Fruit fly (Drosophila melanogaster) whole organism, embryonic: ENCODE data around the gene bsf.
A peak's percentile ranks its signal among the peaks of the same experiment; 100 is the strongest.

Source experiments
- Bteb2 ChIP-seq: fragments of 200-800 bp; sonication (Bioruptor generic); optimal IDR thresholded peaks from 2 replicates; lab custom pipeline; 2016; ENCODE audit warnings: missing biosample characterization, missing genetic modification characterization
- C15 ChIP-seq: fragments of 200-800 bp; sonication (Bioruptor generic); IDR thresholded peaks from 3 replicates; pipeline ENCODE4 v1.3.6; 2022; ENCODE audit warnings: missing biosample characterization, missing genetic modification characterization
- CG10274 ChIP-seq: fragments of 200-800 bp; sonication (Bioruptor generic); optimal IDR thresholded peaks from 3 replicates; lab custom pipeline; 2017; ENCODE audit warnings: missing biosample characterization, mild to moderate bottlenecking, missing genetic modification characterization
- CG11695 ChIP-seq: fragments of 200-800 bp; sonication (Bioruptor generic); IDR thresholded peaks from 3 replicates; pipeline ENCODE4 v1.3.6; 2022; ENCODE audit warnings: missing biosample characterization, missing genetic modification characterization
- CG15269 ChIP-seq: fragments of 200-800 bp; sonication (Bioruptor generic); optimal IDR thresholded peaks from 2 replicates; lab custom pipeline; 2018; ENCODE audit warnings: missing biosample characterization, mild to moderate bottlenecking, missing genetic modification characterization, moderate library complexity
- CG15514 ChIP-seq: fragments of 200-800 bp; sonication (Bioruptor generic); optimal IDR thresholded peaks from 3 replicates; lab custom pipeline; 2017; ENCODE audit warnings: missing biosample characterization, missing genetic modification characterization, mild to moderate bottlenecking, moderate library complexity, missing genetic modification reagents
- CG15696 ChIP-seq: fragments of 200-800 bp; sonication (Bioruptor generic); optimal IDR thresholded peaks from 2 replicates; lab custom pipeline; 2019; ENCODE audit warnings: missing biosample characterization, mild to moderate bottlenecking, missing genetic modification characterization, moderate library complexity
- CG1603 ChIP-seq: fragments of 200-800 bp; sonication (Bioruptor generic); optimal IDR thresholded peaks from 2 replicates; lab custom pipeline; 2019; ENCODE audit warnings: missing biosample characterization, mild to moderate bottlenecking, missing genetic modification characterization, moderate library complexity
- CG17361 ChIP-seq: fragments of 200-800 bp; sonication (Bioruptor generic); IDR thresholded peaks from 3 replicates; pipeline ENCODE4 v1.3.6; 2022; ENCODE audit warnings: missing biosample characterization, missing genetic modification characterization
- CG17568 ChIP-seq: fragments of 200-800 bp; sonication (Bioruptor generic); optimal IDR thresholded peaks from 2 replicates; lab custom pipeline; 2018; ENCODE audit warnings: missing biosample characterization, mild to moderate bottlenecking, missing genetic modification characterization, moderate library complexity
- CG18599 ChIP-seq: fragments of 200-800 bp; sonication (Bioruptor generic); optimal IDR thresholded peaks from 3 replicates; lab custom pipeline; 2017; ENCODE audit warnings: missing biosample characterization, missing genetic modification characterization, mild to moderate bottlenecking, moderate library complexity, missing genetic modification reagents
- CG2678 ChIP-seq: fragments of 200-800 bp; sonication (Bioruptor generic); optimal IDR thresholded peaks from 3 replicates; lab custom pipeline; 2019; ENCODE audit warnings: missing biosample characterization, mild to moderate bottlenecking, missing genetic modification characterization, moderate library complexity
- CG3281 ChIP-seq: fragments of 200-800 bp; sonication (Bioruptor generic); optimal IDR thresholded peaks from 3 replicates; lab custom pipeline; 2017; ENCODE audit warnings: missing biosample characterization, mild to moderate bottlenecking, missing genetic modification characterization
- CG6683 ChIP-seq: fragments of 200-800 bp; sonication (Bioruptor generic); optimal IDR thresholded peaks from 2 replicates; lab custom pipeline; 2017; ENCODE audit warnings: missing biosample characterization, mild to moderate bottlenecking, missing genetic modification characterization, missing genetic modification reagents
- CG7556 ChIP-seq: fragments of 200-800 bp; sonication (Bioruptor generic); optimal IDR thresholded peaks from 2 replicates; lab custom pipeline; 2017; ENCODE audit warnings: missing biosample characterization, mild to moderate bottlenecking, missing genetic modification characterization
- CG7839 ChIP-seq: fragments of 200-800 bp; sonication (Bioruptor generic); optimal IDR thresholded peaks from 3 replicates; lab custom pipeline; 2018; ENCODE audit warnings: missing biosample characterization, mild to moderate bottlenecking, missing genetic modification characterization, moderate library complexity
- Camta ChIP-seq: fragments of 200-800 bp; sonication (Bioruptor generic); optimal IDR thresholded peaks from 2 replicates; lab custom pipeline; 2016; ENCODE audit warnings: missing biosample characterization, missing genetic modification characterization
- E2f1 ChIP-seq: fragments of 200-800 bp; sonication (Bioruptor generic); IDR thresholded peaks from 2 replicates; pipeline ENCODE4 v1.3.6; 2022; ENCODE audit warnings: missing biosample characterization, missing genetic modification characterization
- Elba2 ChIP-seq: fragments of 200-800 bp; sonication (Bioruptor generic); optimal IDR thresholded peaks from 3 replicates; lab custom pipeline; 2016; ENCODE audit warnings: missing biosample characterization, missing genetic modification characterization
- Ets65A ChIP-seq: fragments of 200-800 bp; sonication (Bioruptor generic); peaks from one replicate; lab custom pipeline; 2016; ENCODE audit warnings: missing biosample characterization, missing genetic modification characterization
- Fer3 ChIP-seq: fragments of 200-800 bp; sonication (Bioruptor generic); optimal IDR thresholded peaks from 2 replicates; lab custom pipeline; 2018; ENCODE audit warnings: missing biosample characterization, mild to moderate bottlenecking, missing genetic modification characterization, moderate library complexity
- HLH54F ChIP-seq: fragments of 200-800 bp; sonication (Bioruptor generic); optimal IDR thresholded peaks from 3 replicates; lab custom pipeline; 2016; ENCODE audit warnings: missing biosample characterization, missing genetic modification characterization
- Hmr ChIP-seq: fragments of 200-800 bp; sonication (Bioruptor generic); optimal IDR thresholded peaks from 3 replicates; lab custom pipeline; 2017; ENCODE audit warnings: mild to moderate bottlenecking, missing biosample characterization, missing genetic modification reagents, missing genetic modification characterization
- Jarid2 ChIP-seq: fragments of 200-800 bp; sonication (Bioruptor generic); optimal IDR thresholded peaks from 3 replicates; lab custom pipeline; 2017; ENCODE audit warnings: mild to moderate bottlenecking, missing biosample characterization, missing genetic modification reagents, missing genetic modification characterization
- Oaz ChIP-seq: fragments of 200-800 bp; sonication (Bioruptor generic); IDR thresholded peaks from 2 replicates; pipeline ENCODE4 v1.3.6; 2022; ENCODE audit warnings: missing biosample characterization, missing genetic modification characterization
- PHDP ChIP-seq: fragments of 200-800 bp; sonication (Bioruptor generic); optimal IDR thresholded peaks from 3 replicates; lab custom pipeline; 2018; ENCODE audit warnings: missing biosample characterization, mild to moderate bottlenecking, missing genetic modification characterization, moderate library complexity
- Ssrp ChIP-seq: fragments of 200-800 bp; sonication (Bioruptor generic); optimal IDR thresholded peaks from 2 replicates; lab custom pipeline; 2018; ENCODE audit warnings: missing biosample characterization, mild to moderate bottlenecking, missing genetic modification characterization, moderate library complexity
- Vsx1 ChIP-seq: fragments of 200-800 bp; sonication (Bioruptor generic); optimal IDR thresholded peaks from 2 replicates; lab custom pipeline; 2017; ENCODE audit warnings: missing biosample characterization, mild to moderate bottlenecking, missing genetic modification characterization, missing genetic modification reagents
- br ChIP-seq: fragments of >200 bp; optimal IDR thresholded peaks from 2 replicates; lab custom pipeline; 2017
- caup ChIP-seq: fragments of 200-800 bp; sonication (Bioruptor generic); optimal IDR thresholded peaks from 3 replicates; lab custom pipeline; 2017; ENCODE audit warnings: missing biosample characterization, mild to moderate bottlenecking, missing genetic modification characterization, moderate library complexity; ENCODE audit not compliant: severe bottlenecking
- chinmo ChIP-seq: fragments of 200-800 bp; sonication (Bioruptor generic); IDR thresholded peaks from 4 replicates; pipeline ENCODE4 v1.3.6; 2022; ENCODE audit warnings: missing biosample characterization, missing genetic modification characterization; ENCODE audit not compliant: partially characterized antibody
- crol ChIP-seq: fragments of 200-800 bp; sonication (Bioruptor generic); IDR thresholded peaks from 2 replicates; pipeline ENCODE4 v1.3.6; 2022; ENCODE audit warnings: missing biosample characterization, missing genetic modification characterization
- dpn ChIP-seq, 2 experiments: fragments of 200-800 bp; sonication (Bioruptor generic); optimal IDR thresholded peaks; 3 replicates each; lab custom pipeline; 2016; ENCODE audit warnings: missing biosample characterization in 2 of 2, missing genetic modification characterization in 2 of 2
- eve ChIP-seq, 2 experiments: fragments of >200 bp; optimal IDR thresholded peaks; 2 replicates each; lab custom pipeline; 2017; ENCODE audit warnings: missing biosample characterization in 2 of 2, missing genetic modification characterization in 2 of 2
- fd3F ChIP-seq: fragments of 200-800 bp; sonication (Bioruptor generic); optimal IDR thresholded peaks from 2 replicates; lab custom pipeline; 2018; ENCODE audit warnings: missing biosample characterization, mild to moderate bottlenecking, missing genetic modification characterization, moderate library complexity
- gcm ChIP-seq: fragments of 200-800 bp; sonication (Bioruptor generic); optimal IDR thresholded peaks from 2 replicates; lab custom pipeline; 2019; ENCODE audit warnings: missing biosample characterization, mild to moderate bottlenecking, missing genetic modification characterization, moderate library complexity
- grn ChIP-seq: fragments of 200-800 bp; sonication (Bioruptor generic); optimal IDR thresholded peaks from 3 replicates; lab custom pipeline; 2017; ENCODE audit warnings: missing biosample characterization, missing genetic modification characterization
- jumu ChIP-seq: fragments of 200-800 bp; sonication (Bioruptor generic); optimal IDR thresholded peaks from 3 replicates; lab custom pipeline; 2016; ENCODE audit warnings: missing biosample characterization, missing genetic modification characterization
- lab ChIP-seq: fragments of 200-800 bp; sonication (Bioruptor generic); optimal IDR thresholded peaks from 3 replicates; lab custom pipeline; 2017; ENCODE audit warnings: missing biosample characterization, missing genetic modification characterization, mild to moderate bottlenecking, moderate library complexity, missing genetic modification reagents
- oc ChIP-seq: fragments of 200-800 bp; sonication (Bioruptor generic); optimal IDR thresholded peaks from 2 replicates; lab custom pipeline; 2018; ENCODE audit warnings: missing biosample characterization, mild to moderate bottlenecking, missing genetic modification characterization, moderate library complexity
- phol ChIP-seq: fragments of 200-800 bp; sonication (Bioruptor generic); optimal IDR thresholded peaks from 3 replicates; lab custom pipeline; 2018; ENCODE audit warnings: missing biosample characterization, mild to moderate bottlenecking, missing genetic modification characterization, moderate library complexity
- sens ChIP-seq: fragments of 200-800 bp; sonication (Bioruptor generic); peaks from one replicate; lab custom pipeline; 2016; ENCODE audit warnings: missing biosample characterization, missing genetic modification characterization
- seq ChIP-seq: fragments of 200-800 bp; sonication (Bioruptor generic); IDR thresholded peaks from 2 replicates; pipeline ENCODE4 v1.3.6; 2022; ENCODE audit warnings: missing biosample characterization, missing genetic modification characterization
- tio ChIP-seq: fragments of 200-800 bp; sonication (Bioruptor generic); optimal IDR thresholded peaks from 2 replicates; lab custom pipeline; 2017; ENCODE audit warnings: missing biosample characterization, missing genetic modification characterization, inconsistent platforms
- tll ChIP-seq, 2 experiments: fragments of 200-800 bp in 1 of 2; fragments of >200 bp in 1 of 2; sonication (Bioruptor generic) in 1 of 2; optimal IDR thresholded peaks; 2 replicates each; lab custom pipeline; 2017 to 2019; ENCODE audit warnings: missing biosample characterization in 2 of 2, missing genetic modification characterization in 2 of 2, mild to moderate bottlenecking in 1 of 2, moderate library complexity in 1 of 2
- unpg ChIP-seq: fragments of 200-800 bp; sonication (Bioruptor generic); optimal IDR thresholded peaks from 3 replicates; lab custom pipeline; 2018; ENCODE audit warnings: missing biosample characterization, mild to moderate bottlenecking, missing genetic modification characterization, moderate library complexity
- zfh2 ChIP-seq: fragments of 200-800 bp; sonication (Bioruptor generic); optimal IDR thresholded peaks from 2 replicates; lab custom pipeline; 2016; ENCODE audit warnings: missing biosample characterization, missing genetic modification characterization

bsf gene

dm6 chr2L:18482170-18482569 is 27.8 kb upstream of the bsf start (continued):
- TF ChIP-seq CG17361 (peak; percentile 54; the same call in 2 of the 3 replicates), Ssrp (tag; lab: Kevin White, UChicago) (peak; percentile 34), phol (tag; lab: Kevin White, UChicago) (peak; percentile 55), E2f1 (GFP tag; lab: Robert Waterston, UW) (no peak), grn (no peak), tio (GFP tag; lab: Kevin White, UChicago) (no peak), tll (GFP tag; optimal IDR thresholded peaks at IDR 0.05; lab: Kevin White, UChicago) (no peak), jumu (GFP tag; lab: Kevin White, UChicago) (no peak), eve (GFP tag; optimal IDR thresholded peaks at IDR 0.05; lab: Kevin White, UChicago) (no peak)

DNA sequence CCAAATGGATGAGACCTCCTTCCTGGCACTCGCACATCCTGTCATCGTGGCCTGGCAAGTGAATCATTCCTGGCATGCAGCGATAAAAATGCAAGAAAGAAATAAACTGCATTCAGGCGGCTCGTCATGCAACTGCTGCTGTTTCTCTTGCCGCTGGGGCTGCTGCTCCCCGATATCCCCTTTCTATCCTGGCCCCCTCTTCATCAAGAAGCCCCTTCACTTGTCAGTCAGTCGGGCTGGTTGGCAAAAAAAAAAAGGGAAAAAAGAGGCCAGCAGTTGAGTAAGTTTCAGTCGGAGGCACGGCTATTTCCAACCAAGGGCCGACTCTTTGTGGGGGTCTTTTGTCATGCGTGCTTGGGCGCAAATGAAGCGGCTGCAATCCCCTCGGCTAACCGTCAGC is 27.4 kb upstream of the bsf start:
- TF ChIP-seq chinmo (GFP tag; lab: Robert Waterston, UW) (0 out of 4 replicates have a peak, but pooled peaks have one; percentile 12), Ets65A (peak; percentile 61), gcm (GFP tag; lab: Kevin White, UChicago) (no peak), crol (GFP tag; lab: Robert Waterston, UW) (peak; percentile 22; the same call in 1 of the 2 replicates), sens (GFP tag; lab: Kevin White, UChicago) (peak; percentile 4)

DNA sequence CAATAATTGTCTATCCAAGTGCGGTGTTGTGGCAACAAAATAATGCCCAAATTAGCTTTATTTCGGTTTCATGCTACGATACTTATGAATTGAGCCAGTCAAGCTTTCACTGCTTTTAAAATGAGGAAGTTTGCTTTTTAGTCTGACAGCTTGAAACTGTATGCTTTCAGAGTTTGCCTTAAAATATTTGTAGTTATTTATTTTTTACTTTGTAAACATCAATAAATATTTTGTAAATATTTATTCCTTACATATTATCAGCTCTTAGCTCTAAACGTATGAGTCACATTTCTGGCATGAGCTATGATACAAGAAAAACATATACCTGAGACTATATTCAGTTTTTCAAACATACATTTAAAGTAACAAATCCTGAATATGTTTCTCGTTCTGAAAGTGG is 26.7 kb upstream of the bsf start:
- TF ChIP-seq CG15696 (tag; lab: Kevin White, UChicago) (no peak), CG1603 (no peak), oc (tag; lab: Kevin White, UChicago) (no peak), seq (GFP tag; lab: Robert Waterston, UW) (no peak), CG15269 (tag; lab: Kevin White, UChicago) (peak; percentile 19), CG15514 (GFP tag; lab: Kevin White, UChicago) (peak; percentile 26), Bteb2 (GFP tag; lab: Kevin White, UChicago) (no peak), phol (tag; lab: Kevin White, UChicago) (no peak), CG17568 (peak; percentile 0), fd3F (peak; percentile 60), CG11695 (GFP tag; lab: Robert Waterston, UW) (no peak), Fer3 (tag; lab: Kevin White, UChicago) (peak; percentile 35), CG7839 (tag; lab: Kevin White, UChicago) (peak; percentile 23), HLH54F (no peak), lab (GFP tag; lab: Kevin White, UChicago) (peak; percentile 48), caup (GFP tag; lab: Kevin White, UChicago) (peak; percentile 20), CG18599 (peak; percentile 38), Camta (GFP tag; lab: Kevin White, UChicago) (no peak), Vsx1 (GFP tag; lab: Kevin White, UChicago) (peak; percentile 30), eve (GFP tag; optimal IDR thresholded peaks at IDR 0.05; lab: Kevin White, UChicago) (peak in 1 of 2 experiments; percentile 55), CG2678 (peak; percentile 49), Oaz (no peak), Hmr (GFP tag; lab: Kevin White, UChicago) (peak; percentile 60), unpg (peak; percentile 43), CG7556 (GFP tag; lab: Kevin White, UChicago) (peak; percentile 18), CG6683 (GFP tag; lab: Kevin White, UChicago) (peak; percentile 9), CG3281 (GFP tag; lab: Kevin White, UChicago) (peak; percentile 18), CG10274 (GFP tag; lab: Kevin White, UChicago) (no peak), sens (GFP tag; lab: Kevin White, UChicago) (peak; percentile 43), dpn (GFP tag; optimal IDR thresholded peaks at IDR 0.05; lab: Kevin White, UChicago) (no peak), Elba2 (GFP tag; lab: Kevin White, UChicago) (no peak), C15 (GFP tag; lab: Robert Waterston, UW) (no peak), zfh2 (GFP tag; lab: Kevin White, UChicago) (no peak), Jarid2 (GFP tag; lab: Kevin White, UChicago) (no peak), PHDP (tag; lab: Kevin White, UChicago) (peak; percentile 57), br (no peak)
